Worm (Caenorhabditis elegans) whole organism, mixed stage, embryonic: ENCODE data around the gene C11E4.8.

Experiments
- elt-3 ChIP-seq: fragments of 150-350 bp; optimal IDR thresholded peaks from 2 replicates; lab custom pipeline; 2014; ENCODE audit warnings: missing biosample characterization, missing genetic modification characterization
- hlh-1 ChIP-seq: fragments of 150-350 bp; optimal IDR thresholded peaks from 2 replicates; lab custom pipeline; 2014; ENCODE audit warnings: missing biosample characterization, missing genetic modification reagents, missing genetic modification characterization
- lin-13 ChIP-seq: fragments of 150-350 bp; optimal IDR thresholded peaks from 2 replicates; lab custom pipeline; 2014; ENCODE audit warnings: missing biosample characterization, missing genetic modification characterization
- lsy-2 ChIP-seq: fragments of 150-350 bp; optimal IDR thresholded peaks from 2 replicates; lab custom pipeline; 2014; ENCODE audit warnings: missing biosample characterization, missing genetic modification characterization
- nhr-28 ChIP-seq: fragments of 150-350 bp; optimal IDR thresholded peaks from 2 replicates; lab custom pipeline; 2014; ENCODE audit warnings: missing biosample characterization, missing genetic modification characterization
- snpc-4 ChIP-seq: fragments of 150-350 bp; optimal IDR thresholded peaks from 2 replicates; lab custom pipeline; 2014; ENCODE audit warnings: missing biosample characterization, missing genetic modification characterization

ce11 chrX:9597299-9597698 is 22.9 kb upstream of the C11E4.8 start:
- TF ChIP-seq hlh-1 (tag; lab: Kevin White, UChicago) = no peak
- no peak for TF ChIP-seq elt-3
- TF ChIP-seq lin-13 = no peak
- TF ChIP-seq snpc-4 (tag; lab: Kevin White, UChicago) = no peak
- no peak for TF ChIP-seq nhr-28 (tag; lab: Kevin White, UChicago)
- no peak for TF ChIP-seq lsy-2 (tag; lab: Kevin White, UChicago)
